Worm (Caenorhabditis elegans): ENCODE results near the gene pals-23.

Gene pals-23

ce11 chrIII:164775-165174 is 40.2 kb downstream of the pals-23 start, which contains the start of gene F40G9.8:
Gene F40G9.8 (minus strand): TSS chrIII:164875.
- TF ChIP-seq ztf-11 (tag; optimal IDR thresholded peaks at IDR 0.05) (no peak), hlh-1 (tag; optimal IDR thresholded peaks at IDR 0.05) (no peak), nhr-2 (tag; optimal IDR thresholded peaks at IDR 0.05) (no peak), ceh-43 (GFP tag; optimal IDR thresholded peaks at IDR 0.05) (no peak), bed-3 (GFP tag; optimal IDR thresholded peaks at IDR 0.05) (no peak), pha-4 (tag; optimal IDR thresholded peaks at IDR 0.05) (no peak), ceh-39 (tag; optimal IDR thresholded peaks at IDR 0.05) (no peak)

ce11 chrIII:165390-165789 is 40.8 kb downstream of the pals-23 start, which contains the start of gene F40G9.7:
Gene F40G9.7 (plus strand): TSS chrIII:165690.
- TF ChIP-seq elt-3 (tag; optimal IDR thresholded peaks at IDR 0.05) (no peak), ceh-39 (tag; optimal IDR thresholded peaks at IDR 0.05) (no peak), unc-39 (tag; optimal IDR thresholded peaks at IDR 0.05) (no peak), mab-5 (tag; optimal IDR thresholded peaks at IDR 0.05) (no peak), ceh-83 (GFP tag; optimal IDR thresholded peaks at IDR 0.05) (no peak), unc-120 (tag; optimal IDR thresholded peaks at IDR 0.05; ENCODE audit: poor library complexity, severe bottlenecking) (no peak), nhr-237 (tag; optimal IDR thresholded peaks at IDR 0.05) (no peak), pha-4 (tag; optimal IDR thresholded peaks at IDR 0.05) (no peak), lsy-2 (tag; optimal IDR thresholded peaks at IDR 0.05) (no peak), M03D4.4 (tag; optimal IDR thresholded peaks at IDR 0.05) (no peak), ceh-43 (GFP tag; optimal IDR thresholded peaks at IDR 0.05) (no peak), ztf-11 (tag; optimal IDR thresholded peaks at IDR 0.05) (no peak), hlh-1 (tag; optimal IDR thresholded peaks at IDR 0.05) (no peak), unc-62 (GFP tag; optimal IDR thresholded peaks at IDR 0.05) (no peak), cnd-1 (tag; optimal IDR thresholded peaks at IDR 0.05) (no peak), mls-2 (tag; optimal IDR thresholded peaks at IDR 0.05) (no peak)

- TF ChIP-seq blmp-1 (tag; optimal IDR thresholded peaks at IDR 0.05) (no peak), ham-2 (GFP tag; optimal IDR thresholded peaks at IDR 0.05) (no peak), elt-1 (tag; optimal IDR thresholded peaks at IDR 0.05; ENCODE audit: borderline replicate concordance, insufficient read depth) (no peak)
Measured at ce11 chrIII:169478-169877, 44.9 kb downstream of the pals-23 start, which contains the start of gene F40G9.18. Gene F40G9.18 (minus strand): TSS chrIII:169578.

ce11 chrIII:171617-172016 is 47.0 kb downstream of the pals-23 start, which contains the start of the genes F40G9.9 and F40G9.12:
Gene F40G9.9 (minus strand): TSS chrIII:171717.
Gene F40G9.12 (plus strand): TSS chrIII:171847.
- TF ChIP-seq lsy-2 (tag; optimal IDR thresholded peaks at IDR 0.05), result no peak
- no peak for TF ChIP-seq elt-3 (tag; optimal IDR thresholded peaks at IDR 0.05)
- TF ChIP-seq tbx-8 (GFP tag; optimal IDR thresholded peaks at IDR 0.05), result no peak
- no peak for TF ChIP-seq ceh-83 (GFP tag; optimal IDR thresholded peaks at IDR 0.05)
- no peak for TF ChIP-seq sptf-1 (tag; optimal IDR thresholded peaks at IDR 0.05)
- TF ChIP-seq nhr-28 (tag; optimal IDR thresholded peaks at IDR 0.05), result no peak
- no peak for TF ChIP-seq nhr-2 (tag; optimal IDR thresholded peaks at IDR 0.05)
- no peak for TF ChIP-seq nhr-12 (tag; optimal IDR thresholded peaks at IDR 0.05)
- no peak for TF ChIP-seq elt-1 (tag; optimal IDR thresholded peaks at IDR 0.05; ENCODE audit: borderline replicate concordance, insufficient read depth)
- TF ChIP-seq nhr-237 (tag; optimal IDR thresholded peaks at IDR 0.05), result no peak
- TF ChIP-seq drap-1 (GFP tag; optimal IDR thresholded peaks at IDR 0.05), result no peak
- TF ChIP-seq snpc-4 (tag; optimal IDR thresholded peaks at IDR 0.05), result no peak
- TF ChIP-seq zip-8 (tag; optimal IDR thresholded peaks at IDR 0.05), result no peak

- no peak for TF ChIP-seq ceh-39 (tag; optimal IDR thresholded peaks at IDR 0.05)
- no peak for TF ChIP-seq hlh-1 (tag; optimal IDR thresholded peaks at IDR 0.05)
- TF ChIP-seq lin-13 (tag; optimal IDR thresholded peaks at IDR 0.05), result no peak
- no peak for TF ChIP-seq elt-3 (tag; optimal IDR thresholded peaks at IDR 0.05)
- TF ChIP-seq lin-32 (GFP tag; optimal IDR thresholded peaks at IDR 0.05), result no peak
- no peak for TF ChIP-seq nhr-76 (tag; optimal IDR thresholded peaks at IDR 0.05)
- TF ChIP-seq mab-5 (tag; optimal IDR thresholded peaks at IDR 0.05), result no peak
- TF ChIP-seq ces-1 (GFP tag; optimal IDR thresholded peaks at IDR 0.05), result no peak
- no peak for TF ChIP-seq ceh-83 (GFP tag; optimal IDR thresholded peaks at IDR 0.05)
- TF ChIP-seq nhr-28 (tag; optimal IDR thresholded peaks at IDR 0.05), result no peak
- no peak for TF ChIP-seq unc-120 (tag; optimal IDR thresholded peaks at IDR 0.05; ENCODE audit: poor library complexity, severe bottlenecking)
- no peak for TF ChIP-seq flh-1 (GFP tag; optimal IDR thresholded peaks at IDR 0.05)
- no peak for TF ChIP-seq M03D4.4 (tag; optimal IDR thresholded peaks at IDR 0.05)
- TF ChIP-seq mls-2 (tag; optimal IDR thresholded peaks at IDR 0.05), result no peak
Measured at ce11 chrIII:173501-173900, 48.9 kb downstream of the pals-23 start, which contains the start of gene F40G9.19. Gene F40G9.19 (plus strand): TSS chrIII:173801.
